Fruit fly (Drosophila melanogaster) whole organism, wandering third instar larva: ENCODE data around the gene Kdm3.

ENCODE experiments used
- Abd-B ChIP-seq: fragments of >200 bp; optimal IDR thresholded peaks from 2 replicates; lab custom pipeline; 2017; ENCODE audit warnings: missing biosample characterization, missing genetic modification characterization
- CG32264 ChIP-seq: fragments of 200-800 bp; sonication (Bioruptor generic); optimal IDR thresholded peaks from 2 replicates; lab custom pipeline; 2016; ENCODE audit warnings: missing biosample characterization, missing genetic modification characterization
- CG9705 ChIP-seq: fragments of 200-800 bp; sonication (Bioruptor generic); optimal IDR thresholded peaks from 2 replicates; lab custom pipeline; 2018; ENCODE audit warnings: missing biosample characterization, mild to moderate bottlenecking, missing genetic modification characterization
- CrebA ChIP-seq: fragments of 200-800 bp; sonication (Bioruptor generic); optimal IDR thresholded peaks from 2 replicates; lab custom pipeline; 2016; ENCODE audit warnings: missing biosample characterization, mild to moderate bottlenecking, missing genetic modification characterization, borderline replicate concordance
- Dfd ChIP-seq: fragments of >200 bp; optimal IDR thresholded peaks from 2 replicates; lab custom pipeline; 2017; ENCODE audit warnings: missing biosample characterization, missing genetic modification characterization
- Dif ChIP-seq: fragments of 200-275, 200-300 bp; sonication (Bioruptor generic); optimal IDR thresholded peaks from 2 replicates; lab custom pipeline; 2018; ENCODE audit warnings: missing biosample characterization, missing genetic modification characterization; ENCODE audit not compliant: partially characterized antibody
- GATAd ChIP-seq: sonication (Bioruptor generic); optimal IDR thresholded peaks from 2 replicates; lab custom pipeline; 2016; ENCODE audit warnings: missing biosample characterization, missing genetic modification characterization
- HLH106 ChIP-seq: fragments of 200-800 bp; optimal IDR thresholded peaks from 3 replicates; lab custom pipeline; 2019; ENCODE audit warnings: missing biosample characterization, mild to moderate bottlenecking, missing genetic modification characterization, moderate library complexity
- Hnf4 ChIP-seq: fragments of 200-800 bp; sonication (Bioruptor generic); optimal IDR thresholded peaks from 2 replicates; lab custom pipeline; 2016; ENCODE audit warnings: missing biosample characterization, mild to moderate bottlenecking, missing genetic modification characterization
- Hr83 ChIP-seq: fragments of 200-300 bp; sonication (Bioruptor generic); optimal IDR thresholded peaks from 2 replicates; lab custom pipeline; 2016; ENCODE audit warnings: missing biosample characterization, mild to moderate bottlenecking, missing genetic modification characterization, moderate library complexity; ENCODE audit not compliant: poor library complexity, severe bottlenecking
- Jra ChIP-seq: sonication (Bioruptor generic); optimal IDR thresholded peaks from 2 replicates; lab custom pipeline; 2016; ENCODE audit warnings: missing biosample characterization, missing genetic modification characterization
- Mio ChIP-seq: sonication (Bioruptor generic); optimal IDR thresholded peaks from 2 replicates; lab custom pipeline; 2016; ENCODE audit warnings: missing biosample characterization, missing genetic modification characterization
- Myc ChIP-seq: fragments of >200 bp; optimal IDR thresholded peaks from 2 replicates; lab custom pipeline; 2017
- N ChIP-seq: fragments of >200 bp; optimal IDR thresholded peaks from 2 replicates; lab custom pipeline; 2018; ENCODE audit warnings: missing biosample characterization, missing external identifiers, missing genetic modification characterization
- OdsH ChIP-seq: fragments of 200-800 bp; sonication (Bioruptor generic); optimal IDR thresholded peaks from 2 replicates; lab custom pipeline; 2016; ENCODE audit warnings: missing biosample characterization, mild to moderate bottlenecking, missing genetic modification characterization
- Rel ChIP-seq, 2 experiments: fragments of 200-800 bp; sonication (Bioruptor generic) in 1 of 2; optimal IDR thresholded peaks; 2 replicates in 1 of 2; 3 replicates in 1 of 2; lab custom pipeline; 2016 to 2019; ENCODE audit warnings: mild to moderate bottlenecking in 2 of 2, missing biosample characterization in 2 of 2, missing genetic modification characterization in 2 of 2, moderate library complexity in 1 of 2
- Sp1 ChIP-seq: fragments of 200-800 bp; sonication (Bioruptor generic); optimal IDR thresholded peaks from 3 replicates; lab custom pipeline; 2019; ENCODE audit warnings: missing biosample characterization, mild to moderate bottlenecking, missing genetic modification characterization, moderate library complexity
- Vsx2 ChIP-seq: fragments of 200-300, 225-300 bp; sonication (Bioruptor generic); optimal IDR thresholded peaks from 2 replicates; lab custom pipeline; 2018; ENCODE audit warnings: missing biosample characterization, missing genetic modification characterization; ENCODE audit not compliant: partially characterized antibody
- br ChIP-seq: fragments of 200-800 bp; sonication (Bioruptor generic); optimal IDR thresholded peaks from 2 replicates; lab custom pipeline; 2016; ENCODE audit warnings: missing biosample characterization, missing genetic modification characterization
- brk ChIP-seq: fragments of 200-800 bp; sonication (Bioruptor generic); optimal IDR thresholded peaks from 2 replicates; lab custom pipeline; 2016; ENCODE audit warnings: missing biosample characterization, mild to moderate bottlenecking, missing genetic modification characterization
- dmrt93B ChIP-seq: fragments of 200-800 bp; sonication (Bioruptor generic); optimal IDR thresholded peaks from 2 replicates; lab custom pipeline; 2018; ENCODE audit warnings: missing biosample characterization, mild to moderate bottlenecking, missing genetic modification characterization
- dsf ChIP-seq: sonication (Bioruptor generic); optimal IDR thresholded peaks from 2 replicates; lab custom pipeline; 2016; ENCODE audit warnings: missing biosample characterization, missing genetic modification characterization, borderline replicate concordance
- fru ChIP-seq: fragments of 200-800 bp; sonication (Bioruptor generic); optimal IDR thresholded peaks from 3 replicates; lab custom pipeline; 2016; ENCODE audit warnings: missing biosample characterization, mild to moderate bottlenecking, missing genetic modification characterization
- h ChIP-seq: fragments of 200-800 bp; sonication (Bioruptor generic); optimal IDR thresholded peaks from 3 replicates; lab custom pipeline; 2016; ENCODE audit warnings: missing biosample characterization, mild to moderate bottlenecking, missing genetic modification characterization
- jim ChIP-seq: fragments of 175-275, 200-325 bp; sonication (Bioruptor generic); optimal IDR thresholded peaks from 2 replicates; lab custom pipeline; 2016; ENCODE audit warnings: missing biosample characterization, mild to moderate bottlenecking, missing genetic modification characterization
- lola ChIP-seq: fragments of >200 bp; optimal IDR thresholded peaks from 2 replicates; lab custom pipeline; 2017; ENCODE audit warnings: missing biosample characterization, missing genetic modification characterization
- psq ChIP-seq: fragments of 200-800 bp; sonication (Bioruptor generic); optimal IDR thresholded peaks from 3 replicates; lab custom pipeline; 2017; ENCODE audit warnings: missing biosample characterization, mild to moderate bottlenecking, missing genetic modification characterization, moderate library complexity
- rgr ChIP-seq: fragments of 200-800 bp; sonication (Bioruptor generic); optimal IDR thresholded peaks from 3 replicates; lab custom pipeline; 2016; ENCODE audit warnings: missing biosample characterization, mild to moderate bottlenecking, missing genetic modification characterization
- sage ChIP-seq: fragments of 200-800 bp; sonication (Bioruptor generic); optimal IDR thresholded peaks from 2 replicates; lab custom pipeline; 2016; ENCODE audit warnings: missing biosample characterization, mild to moderate bottlenecking, missing genetic modification characterization
- sv ChIP-seq: fragments of 200-800 bp; sonication (Bioruptor generic); optimal IDR thresholded peaks from 3 replicates; lab custom pipeline; 2016; ENCODE audit warnings: missing biosample characterization, missing genetic modification characterization
- tai ChIP-seq: sonication (Bioruptor generic); optimal IDR thresholded peaks from 2 replicates; lab custom pipeline; 2016; ENCODE audit warnings: missing biosample characterization, missing genetic modification characterization
- woc ChIP-seq: sonication (Bioruptor generic); optimal IDR thresholded peaks from 2 replicates; lab custom pipeline; 2016; ENCODE audit warnings: missing biosample characterization, mild to moderate bottlenecking, missing genetic modification characterization

Kdm3 gene

dm6 chr3R:9503329-9504088, 12.3 kb upstream of the Kdm3 start:
- no peak for TF ChIP-seq CG32264 (GFP tag; lab: Kevin White, UChicago)
- peak; percentile 39 for TF ChIP-seq h
- TF ChIP-seq br (GFP tag; lab: Kevin White, UChicago): peak; percentile 14
- no peak for TF ChIP-seq Hr83 (GFP tag; lab: Kevin White, UChicago)
- no peak for TF ChIP-seq Rel (GFP tag; optimal IDR thresholded peaks at IDR 0.05; lab: Kevin White, UChicago)
- peak; percentile 65 for TF ChIP-seq Rel (tag; optimal IDR thresholded peaks at IDR 0.05; lab: Kevin White, UChicago)

DNA sequence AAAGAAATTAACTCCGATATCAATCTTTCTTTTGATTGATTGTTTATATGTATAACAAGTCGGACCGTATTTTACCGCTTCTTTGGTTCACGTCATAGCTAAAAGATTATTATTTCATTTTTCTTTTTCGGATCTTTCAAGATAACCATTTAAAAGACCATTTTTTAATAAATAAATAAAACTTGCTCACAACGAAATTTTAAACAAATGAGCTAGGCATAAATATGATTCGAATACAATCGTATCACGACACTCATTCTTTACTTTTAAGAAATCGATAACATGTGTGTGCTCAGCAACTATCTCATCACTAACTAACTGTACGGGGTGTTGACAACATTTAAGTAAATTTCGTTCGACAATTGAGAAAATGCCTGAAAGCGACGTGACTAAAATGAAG, 11.5 kb upstream of the Kdm3 start, which contains the start of gene CG8149:
CG8149 (plus strand) TSS at position 302 of the 400 bp plus-strand sequence.
- TF ChIP-seq rgr (GFP tag; lab: Kevin White, UChicago): no peak
- TF ChIP-seq h: peak; percentile 51
- TF ChIP-seq tai (GFP tag; lab: Kevin White, UChicago): peak; percentile 71
- peak; percentile 29 for TF ChIP-seq Dif (GFP tag; lab: Kevin White, UChicago)
- TF ChIP-seq Dfd (GFP tag; lab: Kevin White, UChicago): no peak
- TF ChIP-seq psq (GFP tag; lab: Kevin White, UChicago): peak; percentile 14
- TF ChIP-seq Sp1: peak; percentile 8
- TF ChIP-seq woc (GFP tag; lab: Kevin White, UChicago): peak; percentile 30
- peak; percentile 4 for TF ChIP-seq brk (GFP tag; lab: Kevin White, UChicago)
- TF ChIP-seq CG9705 (GFP tag; lab: Kevin White, UChicago): no peak
- peak; percentile 75 for TF ChIP-seq fru (GFP tag; lab: Kevin White, UChicago)
- no peak for TF ChIP-seq Rel (GFP tag; optimal IDR thresholded peaks at IDR 0.05; lab: Kevin White, UChicago)
- TF ChIP-seq Rel (tag; optimal IDR thresholded peaks at IDR 0.05; lab: Kevin White, UChicago): peak; percentile 24
- peak; percentile 9 for TF ChIP-seq OdsH (GFP tag; lab: Kevin White, UChicago)
- TF ChIP-seq Hnf4 (GFP tag; lab: Kevin White, UChicago): peak; percentile 18
- peak; percentile 77 for TF ChIP-seq Jra
- no peak for TF ChIP-seq jim (GFP tag; lab: Kevin White, UChicago)
- TF ChIP-seq N (GFP tag; lab: Kevin White, UChicago): no peak
- no peak for TF ChIP-seq lola (GFP tag; lab: Kevin White, UChicago)
- peak; percentile 36 for TF ChIP-seq Hr83 (GFP tag; lab: Kevin White, UChicago)

DNA sequence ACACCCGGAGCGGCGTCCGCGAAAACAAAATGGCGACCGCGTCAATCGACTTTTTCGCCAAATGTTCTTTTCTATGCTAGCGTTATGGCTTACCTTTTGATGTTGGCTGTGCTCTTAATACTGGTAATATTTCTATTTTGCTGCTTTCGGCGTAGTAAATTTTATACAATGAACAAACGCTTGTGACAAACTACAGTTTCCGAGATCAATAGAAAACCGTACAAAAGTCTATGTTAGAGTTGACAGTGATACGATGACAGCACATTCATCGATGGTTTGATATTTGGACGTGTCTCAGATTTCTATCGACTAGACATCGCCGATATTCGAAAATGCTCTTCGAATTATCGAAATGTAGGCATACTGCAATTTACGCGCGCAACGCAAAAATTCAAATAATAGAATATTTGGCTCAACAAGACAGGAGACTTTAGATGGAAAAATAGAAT, 5.7 kb upstream of the Kdm3 start, which contains the start of gene rump:
rump (minus strand) TSS at position 255 of the 449 bp plus-strand sequence.
- TF ChIP-seq Hr83 (GFP tag; lab: Kevin White, UChicago) (peak; percentile 79), GATAd (GFP tag; lab: Kevin White, UChicago) (no peak), Mio (GFP tag; lab: Kevin White, UChicago) (no peak), HLH106 (no peak), br (GFP tag; lab: Kevin White, UChicago) (no peak), fru (GFP tag; lab: Kevin White, UChicago) (no peak), Rel (GFP tag; optimal IDR thresholded peaks at IDR 0.05; lab: Kevin White, UChicago) (no peak), Rel (tag; optimal IDR thresholded peaks at IDR 0.05; lab: Kevin White, UChicago) (peak; percentile 41), Dfd (GFP tag; lab: Kevin White, UChicago) (no peak), Abd-B (GFP tag; lab: Kevin White, UChicago) (no peak), Myc (peak; percentile 79), jim (GFP tag; lab: Kevin White, UChicago) (no peak), sage (GFP tag; lab: Kevin White, UChicago) (peak; percentile 59), brk (GFP tag; lab: Kevin White, UChicago) (peak; percentile 83), Dif (GFP tag; lab: Kevin White, UChicago) (peak; percentile 24), Sp1 (peak; percentile 3), lola (GFP tag; lab: Kevin White, UChicago) (no peak), tai (GFP tag; lab: Kevin White, UChicago) (peak; percentile 81), woc (GFP tag; lab: Kevin White, UChicago) (peak; percentile 18), CrebA (GFP tag; lab: Kevin White, UChicago) (no peak), Vsx2 (GFP tag; lab: Kevin White, UChicago) (no peak), dmrt93B (GFP tag; lab: Kevin White, UChicago) (no peak), rgr (GFP tag; lab: Kevin White, UChicago) (peak; percentile 65), dsf (GFP tag; lab: Kevin White, UChicago) (peak; percentile 15), OdsH (GFP tag; lab: Kevin White, UChicago) (no peak), Jra (peak; percentile 49), h (peak; percentile 17), sv (no peak), Hnf4 (GFP tag; lab: Kevin White, UChicago) (peak; percentile 57)
- TF ChIP-seq, all 38 proteins: peak for 14
